Fruit fly (Drosophila melanogaster): Measurements from ENCODE around the gene Sec13.

Gene Sec13

dm6 chr3R:23359420-23359819, 3.3 kb downstream of the Sec13 start:
- no peak for TF ChIP-seq Jra (GFP tag; optimal IDR thresholded peaks at IDR 0.05)
- no peak for TF ChIP-seq sage (GFP tag; optimal IDR thresholded peaks at IDR 0.05)
- TF ChIP-seq psq (GFP tag; optimal IDR thresholded peaks at IDR 0.05): no peak
- TF ChIP-seq dsf (GFP tag; optimal IDR thresholded peaks at IDR 0.05; ENCODE audit: borderline replicate concordance): no peak
- no peak for TF ChIP-seq CG9705 (GFP tag; optimal IDR thresholded peaks at IDR 0.05)
- TF ChIP-seq Myc (optimal IDR thresholded peaks at IDR 0.05): no peak
- no peak for TF ChIP-seq Rel (GFP tag; optimal IDR thresholded peaks at IDR 0.05)
- TF ChIP-seq Rel (tag; optimal IDR thresholded peaks at IDR 0.05): no peak
- no peak for TF ChIP-seq Dif (GFP tag; optimal IDR thresholded peaks at IDR 0.05; ENCODE audit: partially characterized antibody)
- no peak for TF ChIP-seq Hr78 (GFP tag; optimal IDR thresholded peaks at IDR 0.05)
- no peak for TF ChIP-seq dl (GFP tag; optimal IDR thresholded peaks at IDR 0.05; ENCODE audit: insufficient read depth in 1 of 2, partially characterized antibody in 2 of 2)
- TF ChIP-seq fru (GFP tag; optimal IDR thresholded peaks at IDR 0.05): no peak

dm6 chr3R:23360356-23360755, 4.3 kb downstream of the Sec13 start:
- TF ChIP-seq Jra (GFP tag; optimal IDR thresholded peaks at IDR 0.05): no peak
- TF ChIP-seq Mio (GFP tag; optimal IDR thresholded peaks at IDR 0.05): no peak
- TF ChIP-seq N (GFP tag; optimal IDR thresholded peaks at IDR 0.05): no peak
- TF ChIP-seq br (GFP tag; optimal IDR thresholded peaks at IDR 0.05): no peak
- no peak for TF ChIP-seq Myc (optimal IDR thresholded peaks at IDR 0.05)
- no peak for TF ChIP-seq CrebA (GFP tag; optimal IDR thresholded peaks at IDR 0.05; ENCODE audit: borderline replicate concordance)
- no peak for TF ChIP-seq usp (GFP tag; optimal IDR thresholded peaks at IDR 0.05)
- no peak for TF ChIP-seq sage (GFP tag; optimal IDR thresholded peaks at IDR 0.05)
- TF ChIP-seq brk (GFP tag; optimal IDR thresholded peaks at IDR 0.05): no peak
- no peak for TF ChIP-seq Hr83 (GFP tag; optimal IDR thresholded peaks at IDR 0.05; ENCODE audit: poor library complexity, severe bottlenecking)
- TF ChIP-seq pan (optimal IDR thresholded peaks at IDR 0.05): no peak
- TF ChIP-seq tai (GFP tag; optimal IDR thresholded peaks at IDR 0.05): no peak
- no peak for TF ChIP-seq Vsx2 (GFP tag; optimal IDR thresholded peaks at IDR 0.05; ENCODE audit: partially characterized antibody)
- no peak for TF ChIP-seq HLH106 (tag; optimal IDR thresholded peaks at IDR 0.05)
- TF ChIP-seq OdsH (GFP tag; optimal IDR thresholded peaks at IDR 0.05): no peak
- no peak for TF ChIP-seq Sp1 (GFP tag; optimal IDR thresholded peaks at IDR 0.05)
- no peak for TF ChIP-seq Dfd (GFP tag; optimal IDR thresholded peaks at IDR 0.05)
- TF ChIP-seq Dif (GFP tag; optimal IDR thresholded peaks at IDR 0.05; ENCODE audit: partially characterized antibody): no peak
- no peak for TF ChIP-seq Hr78 (GFP tag; optimal IDR thresholded peaks at IDR 0.05)

dm6 chr3R:23363515-23364124, 7.5 kb downstream of the Sec13 start, which contains the start of gene CG4408:
CG4408 (minus strand) TSS chr3R:23363574.
- TF ChIP-seq dsf (GFP tag; optimal IDR thresholded peaks at IDR 0.05; ENCODE audit: borderline replicate concordance) (peak; percentile 55), woc (GFP tag; optimal IDR thresholded peaks at IDR 0.05) (peak; percentile 86), br (GFP tag; optimal IDR thresholded peaks at IDR 0.05) (peak; percentile 93), usp (GFP tag; optimal IDR thresholded peaks at IDR 0.05) (no peak), tai (GFP tag; optimal IDR thresholded peaks at IDR 0.05) (no peak), Hr78 (GFP tag; optimal IDR thresholded peaks at IDR 0.05) (no peak), jim (GFP tag; optimal IDR thresholded peaks at IDR 0.05) (no peak), Abd-B (GFP tag; optimal IDR thresholded peaks at IDR 0.05) (no peak), Hr83 (GFP tag; optimal IDR thresholded peaks at IDR 0.05; ENCODE audit: poor library complexity, severe bottlenecking) (no peak), sage (GFP tag; optimal IDR thresholded peaks at IDR 0.05) (peak; percentile 75), CG32264 (GFP tag; optimal IDR thresholded peaks at IDR 0.05) (no peak), pan (optimal IDR thresholded peaks at IDR 0.05) (peak; percentile 72), GATAd (GFP tag; optimal IDR thresholded peaks at IDR 0.05) (peak; percentile 52), dl (GFP tag; optimal IDR thresholded peaks at IDR 0.05; ENCODE audit: insufficient read depth in 1 of 2, partially characterized antibody in 2 of 2) (no peak), Dfd (GFP tag; optimal IDR thresholded peaks at IDR 0.05) (no peak), N (GFP tag; optimal IDR thresholded peaks at IDR 0.05) (no peak), Vsx2 (GFP tag; optimal IDR thresholded peaks at IDR 0.05; ENCODE audit: partially characterized antibody) (no peak), psq (GFP tag; optimal IDR thresholded peaks at IDR 0.05) (peak; percentile 86), Mio (GFP tag; optimal IDR thresholded peaks at IDR 0.05) (peak; percentile 1), CG9705 (GFP tag; optimal IDR thresholded peaks at IDR 0.05) (peak; percentile 90), lola (GFP tag; optimal IDR thresholded peaks at IDR 0.05) (no peak), dmrt93B (GFP tag; optimal IDR thresholded peaks at IDR 0.05) (peak; percentile 80), Dif (GFP tag; optimal IDR thresholded peaks at IDR 0.05; ENCODE audit: partially characterized antibody) (no peak), brk (GFP tag; optimal IDR thresholded peaks at IDR 0.05) (peak; percentile 84), foxo (GFP tag; optimal IDR thresholded peaks at IDR 0.05) (peak in 1 of 2 experiments; percentile 93), Hnf4 (GFP tag; optimal IDR thresholded peaks at IDR 0.05) (peak; percentile 94), h (GFP tag; optimal IDR thresholded peaks at IDR 0.05) (peak; percentile 52), CrebA (GFP tag; optimal IDR thresholded peaks at IDR 0.05; ENCODE audit: borderline replicate concordance) (no peak), ey (GFP tag; optimal IDR thresholded peaks at IDR 0.05) (peak; percentile 95), OdsH (GFP tag; optimal IDR thresholded peaks at IDR 0.05) (peak; percentile 93), Jra (GFP tag; optimal IDR thresholded peaks at IDR 0.05) (peak; percentile 83), HLH106 (tag; optimal IDR thresholded peaks at IDR 0.05) (peak; percentile 93), Rel (GFP tag; optimal IDR thresholded peaks at IDR 0.05) (no peak), Rel (tag; optimal IDR thresholded peaks at IDR 0.05) (peak; percentile 68), Myc (optimal IDR thresholded peaks at IDR 0.05) (no peak), fru (GFP tag; optimal IDR thresholded peaks at IDR 0.05) (peak; percentile 91), sv (GFP tag; optimal IDR thresholded peaks at IDR 0.05) (peak; percentile 14), Sp1 (GFP tag; optimal IDR thresholded peaks at IDR 0.05) (peak; percentile 90), rgr (GFP tag; optimal IDR thresholded peaks at IDR 0.05) (peak; percentile 90)

All from whole organism, wandering third instar larva.